Worm (Caenorhabditis elegans) whole organism, L4/young adult: Measurements from ENCODE around the gene nas-28.

ENCODE experiments used
- W03F9.2 ChIP-seq: fragments of 150-350 bp; optimal IDR thresholded peaks from 2 replicates; lab custom pipeline; 2014; ENCODE audit warnings: missing biosample characterization, missing genetic modification characterization
- dao-5 ChIP-seq: sonication (generic microtip); optimal IDR thresholded peaks from 2 replicates; lab custom pipeline; 2016; ENCODE audit warnings: missing genotype, missing genetic modification characterization, moderate library complexity, missing compliant biosample characterization
- him-1 ChIP-seq: sonication (generic microtip); optimal IDR thresholded peaks from 2 replicates; lab custom pipeline; 2016; ENCODE audit warnings: missing genotype, missing genetic modification reagents, missing genetic modification characterization, missing compliant biosample characterization

DNA sequence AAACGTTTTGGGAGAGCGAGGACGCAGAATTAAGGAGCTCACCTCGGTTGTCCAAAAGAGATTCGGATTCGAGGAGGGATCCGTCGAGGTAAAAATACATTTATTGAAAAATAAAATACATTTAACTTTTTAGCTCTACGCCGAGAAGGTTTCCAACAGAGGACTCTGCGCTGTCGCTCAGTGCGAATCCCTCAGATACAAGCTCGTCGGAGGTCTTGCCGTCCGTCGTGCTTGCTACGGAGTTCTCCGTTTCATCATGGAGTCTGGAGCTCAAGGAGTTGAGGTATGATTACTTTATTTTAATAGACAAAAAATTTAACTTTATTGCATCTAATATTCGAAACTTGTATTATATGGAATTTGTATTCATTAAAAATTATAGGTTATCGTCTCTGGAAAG, 24.0 kb upstream of the nas-28 start:
- TF ChIP-seq him-1 (tag; lab: Kevin White, UChicago): no peak
- no peak for TF ChIP-seq W03F9.2
- TF ChIP-seq dao-5 (tag; lab: Kevin White, UChicago): no peak
